Worm (Caenorhabditis elegans): ENCODE results near the gene scrm-7.

Gene scrm-7

DNA sequence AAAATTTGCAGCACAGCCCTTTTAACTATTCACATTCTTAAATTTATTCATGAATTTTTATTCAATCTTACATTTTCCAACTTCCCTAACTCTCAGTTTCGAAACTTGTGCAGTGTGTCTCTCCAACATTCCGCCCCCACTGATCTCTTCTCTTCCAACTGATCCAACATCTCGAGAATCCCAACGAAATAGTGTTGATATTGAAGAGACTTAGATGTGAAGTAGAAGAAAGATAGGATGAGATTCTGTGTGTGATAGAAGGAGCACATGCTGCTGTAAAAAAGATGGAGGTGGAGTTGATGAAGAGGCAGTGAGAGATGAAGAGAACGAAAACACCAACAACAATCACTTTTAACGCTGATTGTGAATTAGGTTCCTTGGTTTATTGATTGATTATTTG is 40.8 kb upstream of the scrm-7 start:
- TF ChIP-seq ztf-1 (GFP tag; conservative IDR thresholded peaks at IDR 0.05): no peak
- peak; percentile 41 for TF ChIP-seq sma-9 (GFP tag; optimal IDR thresholded peaks at IDR 0.05)
- no peak for TF ChIP-seq sma-9 (tag; optimal IDR thresholded peaks at IDR 0.05)
- no peak for TF ChIP-seq sma-3 (GFP tag; optimal IDR thresholded peaks at IDR 0.05)
- peak; percentile 17 for TF ChIP-seq C34F6.9 (tag; optimal IDR thresholded peaks at IDR 0.05)
- peak; percentile 46 for TF ChIP-seq nhr-129 (tag; optimal IDR thresholded peaks at IDR 0.05)
- TF ChIP-seq fos-1 (tag; optimal IDR thresholded peaks at IDR 0.05): no peak
- TF ChIP-seq nhr-11 (tag; optimal IDR thresholded peaks at IDR 0.05): no peak

DNA sequence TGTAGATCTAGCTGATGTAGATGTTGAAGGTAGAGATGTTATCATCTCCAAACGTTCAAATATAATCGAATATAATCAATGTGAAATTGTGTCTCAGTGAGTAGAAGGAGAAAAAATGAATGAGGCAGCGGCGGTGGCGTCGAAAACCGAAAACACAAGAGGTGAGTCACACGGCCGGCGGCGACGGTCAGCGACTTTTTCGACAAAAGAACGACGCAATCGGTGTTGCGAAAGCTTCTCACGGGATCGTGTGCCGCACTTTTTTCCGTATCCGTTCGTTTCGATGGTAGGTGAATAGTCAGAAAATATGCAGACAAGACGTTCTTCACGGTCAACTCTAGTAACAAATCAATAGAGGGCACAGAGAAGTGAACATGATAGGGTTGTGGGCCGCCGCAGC is 36.0 kb upstream of the scrm-7 start, which contains the start of gene rin-1:
TSS of gene rin-1 (minus strand) at position 101 of the 400 bp plus-strand sequence.
- no peak for TF ChIP-seq aly-2 (tag; optimal IDR thresholded peaks at IDR 0.05)

DNA sequence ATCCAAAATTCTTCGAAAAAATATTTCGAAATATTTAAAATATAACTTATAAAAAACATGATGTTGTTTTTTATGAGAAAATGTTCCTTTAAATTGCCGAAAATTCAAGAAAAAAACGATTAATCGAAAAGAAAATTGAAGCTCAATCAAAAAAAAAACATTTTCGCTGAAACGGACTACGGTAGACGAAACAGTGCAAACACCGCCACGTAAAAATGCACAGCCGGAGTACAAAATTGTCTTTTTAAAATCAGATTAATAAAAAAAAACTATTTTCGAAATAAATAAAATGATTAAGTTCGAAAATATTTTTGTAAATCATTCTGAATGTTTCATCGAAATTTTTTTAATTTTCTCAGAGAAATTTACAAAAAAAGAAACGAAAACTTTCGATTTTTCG is 34.0 kb upstream of the scrm-7 start:
- TF ChIP-seq R02D3.7 (tag; optimal IDR thresholded peaks at IDR 0.05) (no peak), nhr-12 (tag; optimal IDR thresholded peaks at IDR 0.05) (no peak), elt-3 (tag; optimal IDR thresholded peaks at IDR 0.05) (no peak), lsy-2 (tag; optimal IDR thresholded peaks at IDR 0.05) (peak in 1 of 2 experiments; percentile 65), gmeb-1 (tag; optimal IDR thresholded peaks at IDR 0.05) (no peak), C34F6.9 (tag; optimal IDR thresholded peaks at IDR 0.05) (no peak), ztf-11 (tag; optimal IDR thresholded peaks at IDR 0.05) (no peak)

DNA sequence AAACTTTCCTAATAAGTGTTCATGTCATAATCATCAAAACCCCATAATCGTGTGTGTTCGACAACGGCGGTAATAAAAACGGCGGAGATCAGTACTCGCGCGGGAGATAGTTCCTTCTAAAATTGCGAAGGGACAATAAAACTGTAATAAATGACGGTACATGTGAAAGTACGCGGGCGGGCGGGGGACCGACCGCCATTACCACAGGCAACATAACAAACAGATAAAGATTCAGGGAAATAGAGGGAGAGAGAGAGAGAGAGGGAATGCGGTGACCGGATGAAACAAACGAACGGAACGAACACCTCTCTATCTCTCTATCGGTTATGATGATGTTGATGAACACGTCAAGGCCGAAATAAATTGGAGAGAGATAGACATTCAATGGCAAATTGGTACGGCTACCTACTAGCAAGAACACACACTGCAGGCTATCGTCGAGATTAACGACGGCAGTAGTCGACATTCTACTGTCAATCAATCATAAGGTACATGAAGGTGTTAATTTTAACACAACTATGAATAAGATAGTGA is 26.7 kb upstream of the scrm-7 start:
- TF ChIP-seq nhr-25 (tag; optimal IDR thresholded peaks at IDR 0.05) (peak; percentile 16), sma-9 (GFP tag; optimal IDR thresholded peaks at IDR 0.05) (peak; percentile 25), sma-9 (tag; optimal IDR thresholded peaks at IDR 0.05) (no peak), nhr-23 (tag; optimal IDR thresholded peaks at IDR 0.05) (no peak)

DNA sequence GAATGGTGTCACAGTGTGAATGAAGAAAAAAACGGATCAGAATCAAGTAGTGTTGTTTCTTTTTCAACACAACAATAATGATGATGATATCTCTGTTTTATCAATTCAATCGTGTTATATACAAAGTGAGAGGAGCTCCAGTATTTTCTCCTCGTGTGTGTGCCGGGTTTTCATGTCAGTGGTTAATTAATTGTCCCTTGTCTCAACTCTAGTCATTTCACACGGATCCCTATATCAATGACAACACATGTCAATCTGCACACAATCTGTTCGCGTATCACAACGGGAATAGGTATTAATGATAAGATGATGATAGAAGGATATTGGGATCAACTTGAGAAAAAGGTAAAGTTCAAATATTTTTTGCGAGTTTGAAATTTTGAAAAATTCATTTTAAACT is 20.9 kb upstream of the scrm-7 start:
- TF ChIP-seq mbf-1 (tag; optimal IDR thresholded peaks at IDR 0.05) (no peak), fos-1 (tag; optimal IDR thresholded peaks at IDR 0.05) (no peak), zag-1 (tag; optimal IDR thresholded peaks at IDR 0.05) (no peak), F13H6.1 (tag; optimal IDR thresholded peaks at IDR 0.05) (peak; percentile 47), ceh-82 (tag; optimal IDR thresholded peaks at IDR 0.05) (no peak), lin-11 (tag; optimal IDR thresholded peaks at IDR 0.05) (no peak), ztf-1 (GFP tag; conservative IDR thresholded peaks at IDR 0.05) (no peak), snpc-4 (tag; optimal IDR thresholded peaks at IDR 0.05) (no peak), crh-2 (tag; optimal IDR thresholded peaks at IDR 0.05) (no peak), unc-62 (GFP tag; optimal IDR thresholded peaks at IDR 0.05) (no peak), aly-2 (tag; optimal IDR thresholded peaks at IDR 0.05) (no peak), elt-1 (tag; optimal IDR thresholded peaks at IDR 0.05) (no peak), nhr-23 (tag; optimal IDR thresholded peaks at IDR 0.05) (no peak), lsy-2 (tag; optimal IDR thresholded peaks at IDR 0.05) (peak in 1 of 2 experiments; percentile 26), sma-3 (GFP tag; optimal IDR thresholded peaks at IDR 0.05) (no peak), nhr-129 (tag; optimal IDR thresholded peaks at IDR 0.05) (peak; percentile 54)

DNA sequence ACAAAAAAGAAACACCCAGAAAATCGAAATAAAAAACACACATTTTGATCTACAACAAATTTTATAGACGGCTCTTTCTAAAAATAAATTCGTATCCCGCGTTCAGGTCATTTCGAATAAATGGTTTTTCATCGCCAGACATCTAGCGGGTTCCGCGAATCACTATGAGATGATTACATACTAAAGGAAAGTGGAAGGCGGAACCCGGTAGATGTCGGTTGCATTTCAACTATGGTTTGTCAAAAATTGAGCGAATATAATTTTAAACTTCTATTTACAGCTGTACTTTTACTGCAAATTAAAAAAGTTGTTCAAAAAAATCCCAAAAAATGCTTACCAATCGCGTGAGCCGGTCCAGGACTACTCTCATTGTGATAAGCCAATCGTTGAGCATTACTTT is 18.3 kb upstream of the scrm-7 start:
- no peak for TF ChIP-seq lin-11 (tag; optimal IDR thresholded peaks at IDR 0.05)
- TF ChIP-seq R02D3.7 (tag; optimal IDR thresholded peaks at IDR 0.05): no peak
- TF ChIP-seq lin-13 (GFP tag; optimal IDR thresholded peaks at IDR 0.05): no peak
- no peak for TF ChIP-seq egl-27 (tag; optimal IDR thresholded peaks at IDR 0.05)
- peak; percentile 39 for TF ChIP-seq snpc-4 (tag; optimal IDR thresholded peaks at IDR 0.05)

DNA sequence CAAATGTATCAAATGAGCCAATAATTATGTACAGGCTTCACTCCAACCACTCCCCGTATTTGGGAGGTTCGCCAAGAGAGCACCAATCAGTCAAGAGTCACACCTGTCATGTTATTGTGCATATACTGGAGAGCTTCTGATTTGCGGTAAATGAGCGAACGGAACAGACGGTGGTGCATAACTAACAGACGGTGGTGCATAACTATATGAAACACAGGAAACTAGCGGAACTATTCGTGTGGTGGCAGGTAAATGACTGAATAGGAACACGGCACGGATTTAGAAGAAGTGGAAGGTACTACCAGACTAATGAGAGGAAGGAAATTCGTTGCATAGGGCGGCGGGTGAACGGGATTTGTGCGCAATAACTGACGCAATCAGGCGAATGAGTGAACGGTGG is 13.5 kb upstream of the scrm-7 start:
- no peak for TF ChIP-seq unc-62 (GFP tag; optimal IDR thresholded peaks at IDR 0.05)
- no peak for TF ChIP-seq R02D3.7 (tag; optimal IDR thresholded peaks at IDR 0.05)
- TF ChIP-seq blmp-1 (tag; optimal IDR thresholded peaks at IDR 0.05; ENCODE audit: insufficient read depth): no peak
- no peak for TF ChIP-seq fos-1 (tag; optimal IDR thresholded peaks at IDR 0.05)
- TF ChIP-seq snpc-4 (tag; optimal IDR thresholded peaks at IDR 0.05): no peak
- no peak for TF ChIP-seq sma-3 (GFP tag; optimal IDR thresholded peaks at IDR 0.05)

All from whole organism, L2 larva.